Fruit fly (Drosophila melanogaster): ENCODE results near the gene RpL30.

RpL30 gene

dm6 chr2L:19045111-19045560, 36.0 kb upstream of the RpL30 start, which contains the start of the genes Ttc19 and Acn (continued):
- TF ChIP-seq Bgb (GFP tag; IDR thresholded peaks at IDR 0.05; ENCODE audit: partially characterized antibody) (peak; percentile 95), CG14441 (GFP tag; IDR thresholded peaks at IDR 0.05) (peak; percentile 82), CG9609 (GFP tag; optimal IDR thresholded peaks at IDR 0.05) (peak; percentile 90), Nf-YA (GFP tag; IDR thresholded peaks at IDR 0.05) (peak; percentile 62), CG7372 (GFP tag; IDR thresholded peaks at IDR 0.05) (peak; percentile 77), toy (GFP tag; IDR thresholded peaks at IDR 0.05) (no peak), Hr78 (GFP tag; optimal IDR thresholded peaks at IDR 0.05) (no peak), CG16815 (GFP tag; optimal IDR thresholded peaks at IDR 0.05) (peak; percentile 73), CHES-1-like (GFP tag; optimal IDR thresholded peaks at IDR 0.05) (peak; percentile 93), CG4820 (GFP tag; optimal IDR thresholded peaks at IDR 0.05) (peak; percentile 80), Ets65A (GFP tag) (peak; percentile 99), ato (GFP tag; IDR thresholded peaks at IDR 0.05; ENCODE audit: partially characterized antibody) (peak; percentile 88), tup (GFP tag; optimal IDR thresholded peaks at IDR 0.05) (peak; percentile 71), C15 (GFP tag; IDR thresholded peaks at IDR 0.05) (no peak), gcm2 (GFP tag; optimal IDR thresholded peaks at IDR 0.05) (peak; percentile 45), GATAe (GFP tag; conservative IDR thresholded peaks at IDR 0.05) (peak; percentile 42; the same call in 1 of the 2 replicates), CG8359 (GFP tag; optimal IDR thresholded peaks at IDR 0.05; ENCODE audit: borderline replicate concordance) (peak; percentile 59), cas (GFP tag; IDR thresholded peaks at IDR 0.05) (peak; percentile 68; the same call in 1 of the 2 replicates), CG10321 (GFP tag; IDR thresholded peaks at IDR 0.05) (no peak), CG4424 (GFP tag; optimal IDR thresholded peaks at IDR 0.05) (peak; percentile 87), CG17361 (GFP tag; IDR thresholded peaks at IDR 0.05) (peak; percentile 91), Doc3 (GFP tag; IDR thresholded peaks at IDR 0.05; ENCODE audit: partially characterized antibody) (peak; percentile 95), Mad (GFP tag; optimal IDR thresholded peaks at IDR 0.05) (peak; percentile 81), CG4730 (GFP tag; IDR thresholded peaks at IDR 0.05) (peak; percentile 77), CG7987 (GFP tag; optimal IDR thresholded peaks at IDR 0.05) (peak; percentile 53), CG3163 (GFP tag; optimal IDR thresholded peaks at IDR 0.05) (peak; percentile 78), CrebB (tag; optimal IDR thresholded peaks at IDR 0.05) (peak; percentile 54), H15 (GFP tag; IDR thresholded peaks at IDR 0.05) (peak; percentile 84), dm (GFP tag; optimal IDR thresholded peaks at IDR 0.05) (peak; percentile 80), disco-r (GFP tag; optimal IDR thresholded peaks at IDR 0.05) (peak; percentile 77), pfk (GFP tag; optimal IDR thresholded peaks at IDR 0.05) (no peak), hth (optimal IDR thresholded peaks at IDR 0.05) (no peak), CG12391 (tag; optimal IDR thresholded peaks at IDR 0.05) (peak; percentile 94), lov (optimal IDR thresholded peaks at IDR 0.05) (no peak), lov (GFP tag; IDR thresholded peaks at IDR 0.05) (peak; percentile 71; the same call in 2 of the 3 replicates), CG1603 (tag; optimal IDR thresholded peaks at IDR 0.05) (peak; percentile 86), CG8290 (GFP tag; optimal IDR thresholded peaks at IDR 0.05) (peak; percentile 79), CG8290 (tag; optimal IDR thresholded peaks at IDR 0.05) (peak in 1 of 2 experiments; percentile 50), HLH54F (GFP tag; optimal IDR thresholded peaks at IDR 0.05) (peak; percentile 93), Hey (tag; optimal IDR thresholded peaks at IDR 0.05) (no peak), Dbx (GFP tag; IDR thresholded peaks at IDR 0.05) (peak; percentile 90), insv (GFP tag; optimal IDR thresholded peaks at IDR 0.05) (peak in 1 of 2 experiments; percentile 66), seq (GFP tag; IDR thresholded peaks at IDR 0.05) (peak; percentile 73), Drgx (GFP tag; IDR thresholded peaks at IDR 0.05) (peak; percentile 56), CG8924 (tag; optimal IDR thresholded peaks at IDR 0.05) (peak; percentile 85), abd-A (tag; optimal IDR thresholded peaks at IDR 0.05) (no peak), Med (GFP tag) (peak; percentile 97), CG30020 (tag; optimal IDR thresholded peaks at IDR 0.05) (peak; percentile 83), slbo (GFP tag; IDR thresholded peaks at IDR 0.05) (peak; percentile 89), Meics (GFP tag; optimal IDR thresholded peaks at IDR 0.05) (peak; percentile 79), hb (GFP tag; IDR thresholded peaks at IDR 0.05; ENCODE audit: partially characterized antibody) (peak; percentile 95), CG1602 (GFP tag; optimal IDR thresholded peaks at IDR 0.05) (peak; percentile 83)

Measured in whole organism, embryonic.